Fruit fly (Drosophila melanogaster) whole organism, adult: Measurements from ENCODE around the gene CG14082.

Source experiments
- CG11617 ChIP-seq: fragments of 200-800 bp; sonication (Bioruptor generic); optimal IDR thresholded peaks from 2 replicates; lab custom pipeline; 2017; ENCODE audit warnings: mild to moderate bottlenecking, missing biosample characterization, missing genetic modification reagents, missing genetic modification characterization
- CG14711 ChIP-seq: fragments of 200-800 bp; sonication (Bioruptor generic); optimal IDR thresholded peaks from 2 replicates; lab custom pipeline; 2018; ENCODE audit warnings: missing biosample characterization, mild to moderate bottlenecking, missing genetic modification characterization, moderate library complexity
- CG5204 ChIP-seq: fragments of 200-800 bp; sonication (Bioruptor generic); optimal IDR thresholded peaks from 2 replicates; lab custom pipeline; 2016; ENCODE audit warnings: missing biosample characterization, missing genetic modification characterization
- CG7045 ChIP-seq: fragments of 200-800 bp; sonication (Bioruptor generic); optimal IDR thresholded peaks from 2 replicates; lab custom pipeline; 2017; ENCODE audit warnings: missing biosample characterization, mild to moderate bottlenecking, missing genetic modification characterization
- CG7101 ChIP-seq: fragments of 200-800 bp; sonication (Bioruptor generic); optimal IDR thresholded peaks from 2 replicates; lab custom pipeline; 2018; ENCODE audit warnings: missing biosample characterization, mild to moderate bottlenecking, missing genetic modification characterization, moderate library complexity
- Crg-1 ChIP-seq: fragments of 200-800 bp; sonication (Bioruptor generic); optimal IDR thresholded peaks from 2 replicates; lab custom pipeline; 2016; ENCODE audit warnings: missing biosample characterization, missing genetic modification characterization
- Hr96 ChIP-seq: fragments of 200-800 bp; sonication (Bioruptor generic); optimal IDR thresholded peaks from 2 replicates; lab custom pipeline; 2016; ENCODE audit warnings: missing biosample characterization, missing genetic modification characterization

dm6 chr3L:19056857-19057324, 81.9 kb downstream of the CG14082 start:
- TF ChIP-seq Hr96 (GFP tag; lab: Kevin White, UChicago) (no peak), CG7101 (tag; lab: Kevin White, UChicago) (no peak), CG14711 (no peak), CG11617 (GFP tag; lab: Kevin White, UChicago) (no peak), Crg-1 (GFP tag; lab: Kevin White, UChicago) (no peak), CG7045 (no peak), CG5204 (GFP tag; lab: Kevin White, UChicago) (no peak)
